Fruit fly (Drosophila melanogaster) whole organism, prepupa: ENCODE measurements around the gene CG3408.

ENCODE experiments used
- Blimp-1 ChIP-seq: fragments of 200-800 bp; sonication (Bioruptor generic); optimal IDR thresholded peaks from 3 replicates; lab custom pipeline; 2017; ENCODE audit warnings: missing biosample characterization, missing genetic modification characterization, mild to moderate bottlenecking, moderate library complexity, missing genetic modification reagents
- CG10631 ChIP-seq: fragments of 200-800 bp; sonication (Bioruptor generic); optimal IDR thresholded peaks from 2 replicates; lab custom pipeline; 2016; ENCODE audit warnings: missing biosample characterization, missing genetic modification characterization
- CG10669 ChIP-seq: fragments of 200-800 bp; sonication (Bioruptor generic); optimal IDR thresholded peaks from 3 replicates; lab custom pipeline; 2018; ENCODE audit warnings: missing biosample characterization, mild to moderate bottlenecking, missing genetic modification characterization, moderate library complexity
- CG11294 ChIP-seq: fragments of 200-800 bp; sonication (Bioruptor generic); IDR thresholded peaks from 2 replicates; pipeline ENCODE4 v1.3.6; 2022; ENCODE audit warnings: missing biosample characterization, missing genetic modification characterization
- CG11762 ChIP-seq: fragments of 200-800 bp; sonication (Bioruptor generic); optimal IDR thresholded peaks from 3 replicates; lab custom pipeline; 2016; ENCODE audit warnings: missing biosample characterization, missing genetic modification characterization; ENCODE audit not compliant: insufficient read depth
- CG11902 ChIP-seq: fragments of 200-800 bp; sonication (Bioruptor generic); optimal IDR thresholded peaks from 3 replicates; lab custom pipeline; 2016; ENCODE audit warnings: missing biosample characterization, missing genetic modification characterization
- CG15336 ChIP-seq: fragments of 200-800 bp; sonication (Bioruptor generic); IDR thresholded peaks from 2 replicates; pipeline ENCODE4 v1.3.6; 2022; ENCODE audit warnings: missing biosample characterization, missing genetic modification characterization
- CG16779 ChIP-seq: fragments of 200-800 bp; sonication (Bioruptor generic); optimal IDR thresholded peaks from 3 replicates; lab custom pipeline; 2017; ENCODE audit warnings: missing biosample characterization, mild to moderate bottlenecking, missing genetic modification characterization
- CG3032 ChIP-seq: fragments of 200-800 bp; optimal IDR thresholded peaks from 2 replicates; lab custom pipeline; 2019; ENCODE audit warnings: missing biosample characterization, mild to moderate bottlenecking, missing genetic modification characterization, moderate library complexity
- CG31627 ChIP-seq: fragments of 200-800 bp; sonication (Bioruptor generic); optimal IDR thresholded peaks from 3 replicates; lab custom pipeline; 2016; ENCODE audit warnings: missing biosample characterization, missing genetic modification characterization
- CG32006 ChIP-seq: fragments of 200-800 bp; sonication (Bioruptor generic); optimal IDR thresholded peaks from 3 replicates; lab custom pipeline; 2017; ENCODE audit warnings: missing biosample characterization, mild to moderate bottlenecking, missing genetic modification characterization
- CG34406 ChIP-seq: fragments of 200-800 bp; sonication (Bioruptor generic); optimal IDR thresholded peaks from 3 replicates; lab custom pipeline; 2016; ENCODE audit warnings: missing biosample characterization, missing genetic modification characterization
- CG3919 ChIP-seq: fragments of 200-800 bp; sonication (Bioruptor generic); optimal IDR thresholded peaks from 3 replicates; lab custom pipeline; 2016; ENCODE audit warnings: missing biosample characterization, missing genetic modification characterization
- CG4318 ChIP-seq: fragments of 200-800 bp; sonication (Bioruptor generic); optimal IDR thresholded peaks from 3 replicates; lab custom pipeline; 2017; ENCODE audit warnings: missing biosample characterization, mild to moderate bottlenecking, missing genetic modification characterization
- CG6163 ChIP-seq: fragments of 200-800 bp; sonication (Bioruptor generic); IDR thresholded peaks from 3 replicates; pipeline ENCODE4 v1.3.6; 2022; ENCODE audit warnings: missing biosample characterization, missing genetic modification characterization
- CG6276 ChIP-seq: fragments of 200-800 bp; sonication (Bioruptor generic); optimal IDR thresholded peaks from 2 replicates; lab custom pipeline; 2017; ENCODE audit warnings: missing biosample characterization, mild to moderate bottlenecking, missing genetic modification characterization
- CG6792 ChIP-seq: fragments of 200-800 bp; sonication (Bioruptor generic); optimal IDR thresholded peaks from 3 replicates; lab custom pipeline; 2016; ENCODE audit warnings: missing biosample characterization, missing genetic modification characterization
- CG6808 ChIP-seq: fragments of 200-800 bp; sonication (Bioruptor generic); optimal IDR thresholded peaks from 3 replicates; lab custom pipeline; 2017; ENCODE audit warnings: missing biosample characterization, missing genetic modification characterization, mild to moderate bottlenecking, moderate library complexity, missing genetic modification reagents
- CG7368 ChIP-seq: fragments of 200-800 bp; sonication (Bioruptor generic); optimal IDR thresholded peaks from 3 replicates; lab custom pipeline; 2016; ENCODE audit warnings: missing biosample characterization, missing genetic modification characterization
- CG8632 ChIP-seq: fragments of 200-800 bp; sonication (Bioruptor generic); optimal IDR thresholded peaks from 3 replicates; lab custom pipeline; 2016; ENCODE audit warnings: missing biosample characterization, missing genetic modification characterization
- Eip75B ChIP-seq: fragments of 200-800 bp; sonication (Bioruptor generic); optimal IDR thresholded peaks from 3 replicates; lab custom pipeline; 2016; ENCODE audit warnings: missing biosample characterization, missing genetic modification characterization
- Eip78C ChIP-seq: fragments of 200-800 bp; sonication (Bioruptor generic); peaks from one replicate; lab custom pipeline; 2016; ENCODE audit warnings: missing biosample characterization, missing genetic modification characterization
- Eip93F ChIP-seq: fragments of 200-800 bp; sonication (Bioruptor generic); optimal IDR thresholded peaks from 2 replicates; lab custom pipeline; 2016; ENCODE audit warnings: missing biosample characterization, mild to moderate bottlenecking, missing genetic modification characterization
- Ets96B ChIP-seq: fragments of 200-800 bp; optimal IDR thresholded peaks from 2 replicates; lab custom pipeline; 2019; ENCODE audit warnings: missing biosample characterization, mild to moderate bottlenecking, missing genetic modification characterization, moderate library complexity
- Gug ChIP-seq: fragments of 200-800 bp; sonication (Bioruptor generic); IDR thresholded peaks from 2 replicates; pipeline ENCODE4 v1.3.6; 2022; ENCODE audit warnings: missing biosample characterization, missing genetic modification characterization
- Met ChIP-seq: fragments of 200-800 bp; sonication (Bioruptor generic); optimal IDR thresholded peaks from 3 replicates; lab custom pipeline; 2016; ENCODE audit warnings: missing biosample characterization, missing genetic modification characterization
- OdsH ChIP-seq: fragments of 200-800 bp; sonication (Bioruptor generic); optimal IDR thresholded peaks from 3 replicates; lab custom pipeline; 2016; ENCODE audit warnings: missing biosample characterization, missing genetic modification characterization
- Smox ChIP-seq: fragments of 200-800 bp; sonication (Bioruptor generic); optimal IDR thresholded peaks from 3 replicates; lab custom pipeline; 2016; ENCODE audit warnings: missing biosample characterization, missing genetic modification characterization
- Sox102F ChIP-seq: fragments of 200-800 bp; sonication (Bioruptor generic); optimal IDR thresholded peaks from 2 replicates; lab custom pipeline; 2016; ENCODE audit warnings: missing biosample characterization, mild to moderate bottlenecking, missing genetic modification characterization
- Sox14 ChIP-seq: fragments of 200-800 bp; sonication (Bioruptor generic); optimal IDR thresholded peaks from 3 replicates; lab custom pipeline; 2016; ENCODE audit warnings: missing biosample characterization, missing genetic modification characterization
- Sox15 ChIP-seq: fragments of 200-800 bp; sonication (Bioruptor generic); optimal IDR thresholded peaks from 3 replicates; lab custom pipeline; 2016; ENCODE audit warnings: missing biosample characterization, missing genetic modification characterization
- acj6 ChIP-seq: fragments of 200-800 bp; sonication (Bioruptor generic); optimal IDR thresholded peaks from 3 replicates; lab custom pipeline; 2016; ENCODE audit warnings: missing biosample characterization, missing genetic modification characterization
- dac ChIP-seq: fragments of 200-800 bp; sonication (Bioruptor generic); optimal IDR thresholded peaks from 2 replicates; lab custom pipeline; 2017; ENCODE audit warnings: missing biosample characterization, mild to moderate bottlenecking, missing genetic modification characterization
- dsx ChIP-seq: fragments of 200-800 bp; optimal IDR thresholded peaks from 3 replicates; lab custom pipeline; 2019; ENCODE audit warnings: missing biosample characterization, mild to moderate bottlenecking, missing genetic modification characterization, moderate library complexity; ENCODE audit not compliant: poor library complexity, severe bottlenecking
- eg ChIP-seq: fragments of 200-800 bp; sonication (Bioruptor generic); IDR thresholded peaks from 3 replicates; pipeline ENCODE4 v1.3.6; 2022; ENCODE audit warnings: missing biosample characterization, missing genetic modification characterization
- fd59A ChIP-seq: fragments of 200-800 bp; sonication (Bioruptor generic); optimal IDR thresholded peaks from 2 replicates; lab custom pipeline; 2017; ENCODE audit warnings: missing biosample characterization, mild to moderate bottlenecking, missing genetic modification characterization, missing genetic modification reagents
- fd85E ChIP-seq: fragments of 200-800 bp; sonication (Bioruptor generic); optimal IDR thresholded peaks from 3 replicates; lab custom pipeline; 2016; ENCODE audit warnings: missing biosample characterization, missing genetic modification characterization
- lz ChIP-seq: fragments of 200-800 bp; sonication (Bioruptor generic); optimal IDR thresholded peaks from 3 replicates; lab custom pipeline; 2016; ENCODE audit warnings: missing biosample characterization, missing genetic modification characterization
- net ChIP-seq: fragments of 200-800 bp; sonication (Bioruptor generic); optimal IDR thresholded peaks from 3 replicates; lab custom pipeline; 2016; ENCODE audit warnings: missing biosample characterization, missing genetic modification characterization
- pdm3 ChIP-seq: fragments of 200-800 bp; sonication (Bioruptor generic); optimal IDR thresholded peaks from 3 replicates; lab custom pipeline; 2016; ENCODE audit warnings: missing biosample characterization, missing genetic modification characterization
- salr ChIP-seq, 2 experiments: fragments of 200-800 bp; sonication (Bioruptor generic); optimal IDR thresholded peaks; 3 replicates each; lab custom pipeline; 2016 to 2018; ENCODE audit warnings: missing biosample characterization in 2 of 2, missing genetic modification characterization in 2 of 2, mild to moderate bottlenecking in 1 of 2
- spab ChIP-seq: fragments of 200-800 bp; sonication (Bioruptor generic); optimal IDR thresholded peaks from 2 replicates; lab custom pipeline; 2017; ENCODE audit warnings: missing biosample characterization, mild to moderate bottlenecking, missing genetic modification characterization, missing genetic modification reagents
- ss ChIP-seq, 2 experiments: fragments of 200-800 bp; sonication (Bioruptor generic); optimal IDR thresholded peaks; 2 replicates in 1 of 2; 3 replicates in 1 of 2; lab custom pipeline; 2017 to 2018; ENCODE audit warnings: mild to moderate bottlenecking in 2 of 2, missing biosample characterization in 2 of 2, missing genetic modification characterization in 2 of 2, moderate library complexity in 1 of 2
- svp ChIP-seq: fragments of 200-800 bp; sonication (Bioruptor generic); peaks from one replicate; lab custom pipeline; 2016; ENCODE audit warnings: missing biosample characterization, missing genetic modification characterization
- vri ChIP-seq: fragments of 200-800 bp; sonication (Bioruptor generic); optimal IDR thresholded peaks from 3 replicates; lab custom pipeline; 2016; ENCODE audit warnings: missing biosample characterization, mild to moderate bottlenecking, missing genetic modification characterization

CG3408 gene

dm6 chr3L:9550873-9551580 is 41.6 kb upstream of the CG3408 start (continued):
- TF ChIP-seq spab (GFP tag; lab: Kevin White, UChicago) = peak; percentile 58
- TF ChIP-seq CG8632 (GFP tag; lab: Kevin White, UChicago) = peak; percentile 59
- TF ChIP-seq fd85E (GFP tag; lab: Kevin White, UChicago) = peak; percentile 2
- no peak for TF ChIP-seq lz (GFP tag; lab: Kevin White, UChicago)
- peak; percentile 49 for TF ChIP-seq CG3919 (GFP tag; lab: Kevin White, UChicago)
- no peak for TF ChIP-seq Eip93F (GFP tag; lab: Kevin White, UChicago)
- no peak for TF ChIP-seq acj6 (GFP tag; lab: Kevin White, UChicago)
- TF ChIP-seq Sox102F = peak; percentile 52
- no peak for TF ChIP-seq CG11902 (GFP tag; lab: Kevin White, UChicago)
- peak; percentile 28 for TF ChIP-seq CG3032 (tag; lab: Kevin White, UChicago)
- TF ChIP-seq CG10669 = peak; percentile 35
- peak; percentile 90 for TF ChIP-seq svp (GFP tag; lab: Kevin White, UChicago)
- peak; percentile 45 for TF ChIP-seq Sox14 (GFP tag; lab: Kevin White, UChicago)
- TF ChIP-seq Eip75B (GFP tag; lab: Kevin White, UChicago) = peak; percentile 37
- TF ChIP-seq CG6808 (GFP tag; lab: Kevin White, UChicago) = peak; percentile 72
- TF ChIP-seq ss (GFP tag; optimal IDR thresholded peaks at IDR 0.05; lab: Kevin White, UChicago) = peak; percentile 79 to 82
- TF ChIP-seq CG16779 = peak; percentile 24
- no peak for TF ChIP-seq Blimp-1 (GFP tag; lab: Kevin White, UChicago)
- no peak for TF ChIP-seq CG32006 (GFP tag; lab: Kevin White, UChicago)
- TF ChIP-seq CG6163 (GFP tag; lab: Robert Waterston, UW) = peak; percentile 75; the same call in 2 of the 3 replicates

dm6 chr3L:9549690-9550303 is 40.4 kb upstream of the CG3408 start:
- TF ChIP-seq fd85E (GFP tag; lab: Kevin White, UChicago) (no peak), ss (GFP tag; optimal IDR thresholded peaks at IDR 0.05; lab: Kevin White, UChicago) (peak; percentile 83 to 91), net (GFP tag; lab: Kevin White, UChicago) (peak; percentile 51), Gug (GFP tag; lab: Robert Waterston, UW) (peak; percentile 79), CG15336 (peak; percentile 63), eg (peak; percentile 87), CG10631 (GFP tag; lab: Kevin White, UChicago) (peak; percentile 78), CG3919 (GFP tag; lab: Kevin White, UChicago) (peak; percentile 78), dsx (GFP tag; lab: Kevin White, UChicago) (peak; percentile 92), CG4318 (GFP tag; lab: Kevin White, UChicago) (no peak), vri (GFP tag; lab: Kevin White, UChicago) (no peak), CG31627 (GFP tag; lab: Kevin White, UChicago) (peak; percentile 29), CG11762 (GFP tag; lab: Kevin White, UChicago) (peak; percentile 43), fd59A (GFP tag; lab: Kevin White, UChicago) (peak; percentile 56), Sox15 (GFP tag; lab: Kevin White, UChicago) (no peak), OdsH (GFP tag; lab: Kevin White, UChicago) (peak; percentile 48), lz (GFP tag; lab: Kevin White, UChicago) (peak; percentile 51), Eip75B (GFP tag; lab: Kevin White, UChicago) (peak; percentile 76), Ets96B (tag; lab: Kevin White, UChicago) (peak; percentile 79), CG7368 (peak; percentile 63), CG11294 (peak; percentile 42), CG6792 (GFP tag; lab: Kevin White, UChicago) (peak; percentile 59), CG16779 (peak; percentile 61), pdm3 (GFP tag; lab: Kevin White, UChicago) (peak; percentile 45), spab (GFP tag; lab: Kevin White, UChicago) (peak; percentile 73), Met (peak; percentile 67), Eip93F (GFP tag; lab: Kevin White, UChicago) (peak; percentile 50), Sox14 (GFP tag; lab: Kevin White, UChicago) (peak; percentile 61), Smox (GFP tag; lab: Kevin White, UChicago) (peak; percentile 55), salr (GFP tag; optimal IDR thresholded peaks at IDR 0.05; lab: Kevin White, UChicago) (peak; percentile 42 to 49), CG6163 (GFP tag; lab: Robert Waterston, UW) (peak; percentile 94), CG6276 (GFP tag; lab: Kevin White, UChicago) (peak; percentile 41), CG34406 (peak; percentile 39), Eip78C (peak; percentile 97), dac (peak; percentile 13), CG32006 (GFP tag; lab: Kevin White, UChicago) (peak; percentile 68)
